Worm (Caenorhabditis elegans): ENCODE measurements around the gene F13E9.19.
A peak's percentile ranks its signal among the peaks of the same experiment; 100 is the strongest.

Gene F13E9.19

ce11 chrIV:10904282-10904681 is 5.1 kb downstream of the F13E9.19 start, which contains the start of gene ZK596.3:
Gene ZK596.3, minus strand, starts transcription at chrIV:10904382.
- TF ChIP-seq med-1 (GFP tag; optimal IDR thresholded peaks at IDR 0.05; ENCODE audit: insufficient read depth) (no peak), ref-1 (GFP tag; conservative IDR thresholded peaks at IDR 0.05) (no peak), ztf-23 (GFP tag; IDR thresholded peaks at IDR 0.05) (no peak), T22C8.4 (GFP tag; IDR thresholded peaks at IDR 0.05) (no peak)

- TF ChIP-seq tab-1 (GFP tag; IDR thresholded peaks at IDR 0.05) (no peak), T22C8.4 (GFP tag; IDR thresholded peaks at IDR 0.05) (no peak), ztf-23 (GFP tag; IDR thresholded peaks at IDR 0.05) (no peak), klf-2 (GFP tag; conservative IDR thresholded peaks at IDR 0.05) (no peak), med-1 (GFP tag; optimal IDR thresholded peaks at IDR 0.05; ENCODE audit: insufficient read depth) (no peak), flt-1 (GFP tag; IDR thresholded peaks at IDR 0.05) (no peak), cog-1 (tag; optimal IDR thresholded peaks at IDR 0.05) (no peak)
These were observed 10.0 kb downstream of the F13E9.19 start, which contains the start of gene ZK596.2 for ce11 chrIV:10909206-10909605. Gene ZK596.2, minus strand, starts transcription at chrIV:10909306.

- no peak for TF ChIP-seq tab-1 (GFP tag; IDR thresholded peaks at IDR 0.05)
- no peak for TF ChIP-seq ztf-29 (GFP tag; IDR thresholded peaks at IDR 0.05)
- no peak for TF ChIP-seq T22C8.4 (GFP tag; IDR thresholded peaks at IDR 0.05)
- no peak for TF ChIP-seq klf-2 (GFP tag; conservative IDR thresholded peaks at IDR 0.05)
- TF ChIP-seq ztf-23 (GFP tag; IDR thresholded peaks at IDR 0.05) = no peak
- no peak for TF ChIP-seq ref-1 (GFP tag; conservative IDR thresholded peaks at IDR 0.05)
- no peak for TF ChIP-seq flt-1 (GFP tag; IDR thresholded peaks at IDR 0.05)
These were observed 10.5 kb downstream of the F13E9.19 start, which contains the start of gene pyk-2 for ce11 chrIV:10909708-10910107. Gene pyk-2, plus strand, starts transcription at chrIV:10909913.

- no peak for TF ChIP-seq T22C8.4 (GFP tag; IDR thresholded peaks at IDR 0.05)
- no peak for TF ChIP-seq tab-1 (GFP tag; IDR thresholded peaks at IDR 0.05)
- no peak for TF ChIP-seq med-1 (GFP tag; optimal IDR thresholded peaks at IDR 0.05; ENCODE audit: insufficient read depth)
- TF ChIP-seq ref-1 (GFP tag; conservative IDR thresholded peaks at IDR 0.05) = no peak
- TF ChIP-seq flt-1 (GFP tag; IDR thresholded peaks at IDR 0.05) = no peak
- TF ChIP-seq ztf-29 (GFP tag; IDR thresholded peaks at IDR 0.05) = no peak
- TF ChIP-seq cog-1 (tag; optimal IDR thresholded peaks at IDR 0.05) = no peak
- no peak for TF ChIP-seq klf-2 (GFP tag; conservative IDR thresholded peaks at IDR 0.05)
- TF ChIP-seq ztf-23 (GFP tag; IDR thresholded peaks at IDR 0.05) = no peak
These were observed 13.9 kb downstream of the F13E9.19 start, which contains the start of gene ZK593.2 for ce11 chrIV:10913081-10913480. Gene ZK593.2, plus strand, starts transcription at chrIV:10913381.

ce11 chrIV:10915388-10915787 is 16.2 kb downstream of the F13E9.19 start, which contains the start of gene ZK593.3:
Gene ZK593.3, plus strand, starts transcription at chrIV:10915688.
- TF ChIP-seq tab-1 (GFP tag; IDR thresholded peaks at IDR 0.05) (no peak), ztf-29 (GFP tag; IDR thresholded peaks at IDR 0.05) (no peak), cog-1 (tag; optimal IDR thresholded peaks at IDR 0.05) (no peak), ref-1 (GFP tag; conservative IDR thresholded peaks at IDR 0.05) (no peak), flt-1 (GFP tag; IDR thresholded peaks at IDR 0.05) (no peak), klf-2 (GFP tag; conservative IDR thresholded peaks at IDR 0.05) (no peak), med-1 (GFP tag; optimal IDR thresholded peaks at IDR 0.05; ENCODE audit: insufficient read depth) (no peak), T22C8.4 (GFP tag; IDR thresholded peaks at IDR 0.05) (no peak), ztf-23 (GFP tag; IDR thresholded peaks at IDR 0.05) (no peak)

ce11 chrIV:10916134-10916533 is 16.9 kb downstream of the F13E9.19 start:
- TF ChIP-seq med-1 (GFP tag; optimal IDR thresholded peaks at IDR 0.05; ENCODE audit: insufficient read depth) = no peak
- TF ChIP-seq ztf-23 (GFP tag; IDR thresholded peaks at IDR 0.05) = no peak
- TF ChIP-seq T22C8.4 (GFP tag; IDR thresholded peaks at IDR 0.05) = no peak
- TF ChIP-seq flt-1 (GFP tag; IDR thresholded peaks at IDR 0.05) = no peak
- no peak for TF ChIP-seq klf-2 (GFP tag; conservative IDR thresholded peaks at IDR 0.05)
- TF ChIP-seq cog-1 (tag; optimal IDR thresholded peaks at IDR 0.05) = no peak
- no peak for TF ChIP-seq tab-1 (GFP tag; IDR thresholded peaks at IDR 0.05)
- TF ChIP-seq ztf-29 (GFP tag; IDR thresholded peaks at IDR 0.05) = no peak

- TF ChIP-seq flt-1 (GFP tag; IDR thresholded peaks at IDR 0.05) (peak; percentile 50; the same call in 1 of the 2 replicates), ref-1 (GFP tag; conservative IDR thresholded peaks at IDR 0.05) (no peak), cog-1 (tag; optimal IDR thresholded peaks at IDR 0.05) (peak; percentile 39)
These were observed 19.8 kb downstream of the F13E9.19 start for ce11 chrIV:10918877-10919560.

- TF ChIP-seq med-1 (GFP tag; optimal IDR thresholded peaks at IDR 0.05; ENCODE audit: insufficient read depth) = no peak
- no peak for TF ChIP-seq tab-1 (GFP tag; IDR thresholded peaks at IDR 0.05)
- TF ChIP-seq ztf-29 (GFP tag; IDR thresholded peaks at IDR 0.05) = no peak
- no peak for TF ChIP-seq ztf-23 (GFP tag; IDR thresholded peaks at IDR 0.05)
- TF ChIP-seq flt-1 (GFP tag; IDR thresholded peaks at IDR 0.05) = no peak
- TF ChIP-seq ref-1 (GFP tag; conservative IDR thresholded peaks at IDR 0.05) = no peak
- no peak for TF ChIP-seq T22C8.4 (GFP tag; IDR thresholded peaks at IDR 0.05)
- TF ChIP-seq cog-1 (tag; optimal IDR thresholded peaks at IDR 0.05) = no peak
- TF ChIP-seq klf-2 (GFP tag; conservative IDR thresholded peaks at IDR 0.05) = no peak
These were observed 20.6 kb downstream of the F13E9.19 start, which contains the start of gene rbr-2 for ce11 chrIV:10919770-10920169. Gene rbr-2, plus strand, starts transcription at chrIV:10920070.

- no peak for TF ChIP-seq T22C8.4 (GFP tag; IDR thresholded peaks at IDR 0.05)
- no peak for TF ChIP-seq tab-1 (GFP tag; IDR thresholded peaks at IDR 0.05)
- no peak for TF ChIP-seq ztf-23 (GFP tag; IDR thresholded peaks at IDR 0.05)
- no peak for TF ChIP-seq ref-1 (GFP tag; conservative IDR thresholded peaks at IDR 0.05)
- TF ChIP-seq med-1 (GFP tag; optimal IDR thresholded peaks at IDR 0.05; ENCODE audit: insufficient read depth) = no peak
- TF ChIP-seq cog-1 (tag; optimal IDR thresholded peaks at IDR 0.05) = peak; percentile 35
- TF ChIP-seq ztf-29 (GFP tag; IDR thresholded peaks at IDR 0.05) = no peak
- 0 out of 2 replicates have a peak, but pooled peaks have one; percentile 37 for TF ChIP-seq flt-1 (GFP tag; IDR thresholded peaks at IDR 0.05)
These were observed 33.9 kb downstream of the F13E9.19 start, which contains the start of the genes dnc-1 and lsm-7 for ce11 chrIV:10933062-10933552. Gene dnc-1, minus strand, starts transcription at chrIV:10933203. Gene lsm-7, plus strand, starts transcription at chrIV:10933502.

All from whole organism, midembryonic.